Worm (Caenorhabditis elegans): ENCODE measurements around the gene C33F10.12.
A peak's percentile ranks its signal among the peaks of the same experiment; 100 is the strongest.

Gene C33F10.12

DNA sequence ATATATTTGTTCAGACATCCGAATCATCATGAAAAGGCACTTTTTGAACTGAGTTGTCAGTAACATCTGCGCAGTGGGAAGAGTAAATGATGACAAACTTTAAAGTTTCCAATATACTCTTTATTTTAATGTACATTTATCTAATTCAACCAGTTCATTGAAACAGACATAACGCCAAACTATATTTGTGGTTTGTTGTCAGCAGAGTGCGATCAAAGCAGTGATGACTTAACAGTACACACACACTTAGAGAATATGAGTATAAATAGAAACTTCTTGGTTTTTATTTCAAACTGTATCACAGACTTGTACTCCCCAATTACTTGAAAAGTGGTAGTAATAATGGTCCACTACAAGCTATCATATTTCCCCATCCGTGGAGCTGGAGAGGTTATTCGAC is 45.9 kb upstream of the C33F10.12 start, which contains the start of gene gst-8 (continued):
- TF ChIP-seq daf-16 (GFP tag; optimal IDR thresholded peaks at IDR 0.05) (no peak), daf-16 (tag; optimal IDR thresholded peaks at IDR 0.05) (peak; percentile 55), dve-1 (tag; optimal IDR thresholded peaks at IDR 0.05; ENCODE audit: insufficient read depth) (peak; percentile 9), mdl-1 (tag; optimal IDR thresholded peaks at IDR 0.05) (no peak), unc-39 (tag; optimal IDR thresholded peaks at IDR 0.05) (no peak), ztf-11 (tag; optimal IDR thresholded peaks at IDR 0.05) (no peak), ama-1 (optimal IDR thresholded peaks at IDR 0.05) (no peak)

DNA sequence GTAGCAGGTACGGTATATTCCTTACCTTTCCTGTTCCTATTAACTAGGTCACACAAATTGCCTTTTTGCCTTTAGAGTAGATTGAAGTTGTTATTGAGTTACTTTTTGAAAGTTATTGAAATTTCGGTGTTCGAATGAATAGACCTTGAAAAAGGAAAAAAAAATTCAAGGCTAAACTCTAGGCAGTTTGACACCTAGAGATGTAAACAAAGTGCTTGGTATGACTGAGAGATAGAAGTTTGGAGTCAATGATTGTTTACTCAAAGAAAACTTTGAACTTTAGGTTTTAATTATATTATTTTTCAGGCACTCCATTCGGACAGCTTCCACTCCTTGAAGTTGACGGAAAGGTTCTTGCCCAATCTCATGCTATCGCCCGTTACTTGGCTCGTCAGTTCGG is 44.9 kb upstream of the C33F10.12 start:
- TF ChIP-seq sdz-12 (GFP tag; optimal IDR thresholded peaks at IDR 0.05) = no peak
- TF ChIP-seq lim-7 (GFP tag; IDR thresholded peaks at IDR 0.05) = 0 out of 2 replicates have a peak, but pooled peaks have one; percentile 7
- no peak for TF ChIP-seq mdl-1 (tag; optimal IDR thresholded peaks at IDR 0.05)
- no peak for TF ChIP-seq daf-16 (GFP tag; optimal IDR thresholded peaks at IDR 0.05)
- TF ChIP-seq daf-16 (tag; optimal IDR thresholded peaks at IDR 0.05) = peak; percentile 75
- TF ChIP-seq aha-1 (tag) = peak; percentile 3
- TF ChIP-seq dve-1 (tag; optimal IDR thresholded peaks at IDR 0.05; ENCODE audit: insufficient read depth) = peak; percentile 27

DNA sequence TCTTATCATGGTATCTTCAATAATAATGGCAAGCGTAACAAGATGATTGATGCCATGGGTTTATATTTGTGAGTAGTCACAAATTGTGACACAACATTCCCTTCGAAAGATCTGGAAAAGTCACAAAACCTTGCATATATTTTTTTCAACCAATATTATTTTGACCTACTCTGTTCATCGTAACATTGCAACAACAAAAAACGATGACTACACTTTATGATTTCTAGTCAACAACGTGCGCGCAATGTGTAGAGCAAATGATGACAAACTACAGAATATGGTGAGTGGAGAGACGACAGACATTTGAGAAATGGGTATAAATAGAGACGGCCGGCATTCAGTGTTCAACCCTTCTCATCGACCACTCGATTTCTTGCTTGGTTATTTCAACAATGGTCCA is 44.2 kb upstream of the C33F10.12 start, which contains the start of gene gst-7:
Gene gst-7 (plus strand): TSS at position 336 of the 400 bp plus-strand sequence.
- TF ChIP-seq hif-1 (tag; optimal IDR thresholded peaks at IDR 0.05) (peak in 1 of 2 experiments; percentile 11), spr-3 (GFP tag; optimal IDR thresholded peaks at IDR 0.05) (no peak), ztf-7 (tag; optimal IDR thresholded peaks at IDR 0.05) (peak; percentile 5), unc-62 (GFP tag; optimal IDR thresholded peaks at IDR 0.05 in 1 of 2) (no peak), unc-62 (tag; optimal IDR thresholded peaks at IDR 0.05) (no peak), lsy-2 (tag; optimal IDR thresholded peaks at IDR 0.05) (peak in 1 of 2 experiments; percentile 51), nhr-41 (GFP tag; IDR thresholded peaks at IDR 0.05) (no peak), skn-1 (tag; optimal IDR thresholded peaks at IDR 0.05) (no peak), hmg-1.1 (GFP tag; IDR thresholded peaks at IDR 0.05) (peak; percentile 35; the same call in 1 of the 2 replicates), F49E8.2 (tag; optimal IDR thresholded peaks at IDR 0.05; ENCODE audit: borderline replicate concordance) (no peak), dmd-9 (GFP tag; IDR thresholded peaks at IDR 0.05) (no peak), unc-130 (GFP tag; optimal IDR thresholded peaks at IDR 0.05) (no peak), fos-1 (tag; optimal IDR thresholded peaks at IDR 0.05) (no peak), nhr-77 (tag; optimal IDR thresholded peaks at IDR 0.05) (peak; percentile 39), attf-4 (tag; optimal IDR thresholded peaks at IDR 0.05) (no peak), ZK546.5 (tag; optimal IDR thresholded peaks at IDR 0.05) (no peak), daf-8 (GFP tag; IDR thresholded peaks at IDR 0.05) (no peak), nhr-76 (tag; optimal IDR thresholded peaks at IDR 0.05) (no peak), zag-1 (tag; optimal IDR thresholded peaks at IDR 0.05) (no peak), nhr-111 (GFP tag; optimal IDR thresholded peaks at IDR 0.05) (no peak), ceh-44 (GFP tag; IDR thresholded peaks at IDR 0.05) (no peak), dmd-6 (GFP tag; IDR thresholded peaks at IDR 0.05) (peak; percentile 73), nhr-11 (tag; optimal IDR thresholded peaks at IDR 0.05) (peak; percentile 43), mdl-1 (tag; optimal IDR thresholded peaks at IDR 0.05) (peak in 1 of 2 experiments; percentile 53), mxl-3 (GFP tag; optimal IDR thresholded peaks at IDR 0.05) (peak; percentile 95), lin-38 (GFP tag; IDR thresholded peaks at IDR 0.05) (no peak; the same call in 1 of the 2 replicates), hlh-11 (tag; optimal IDR thresholded peaks at IDR 0.05) (peak; percentile 79), zip-2 (tag; optimal IDR thresholded peaks at IDR 0.05) (no peak), madf-5 (GFP tag; IDR thresholded peaks at IDR 0.05) (no peak), php-3 (GFP tag; IDR thresholded peaks at IDR 0.05) (peak; percentile 68), nhr-102 (tag; optimal IDR thresholded peaks at IDR 0.05) (peak; percentile 95), T26A8.4 (GFP tag; IDR thresholded peaks at IDR 0.05) (no peak), nhr-48 (tag; optimal IDR thresholded peaks at IDR 0.05) (peak; percentile 71), nhr-28 (tag; optimal IDR thresholded peaks at IDR 0.05) (peak; percentile 97), egl-43 (GFP tag; IDR thresholded peaks at IDR 0.05) (no peak), pqm-1 (tag; optimal IDR thresholded peaks at IDR 0.05) (peak; percentile 38), lim-7 (GFP tag; IDR thresholded peaks at IDR 0.05) (no peak), tra-1 (GFP tag; IDR thresholded peaks at IDR 0.05) (0 out of 2 replicates have a peak, but pooled peaks have one; percentile 20), mep-1 (tag; optimal IDR thresholded peaks at IDR 0.05) (peak; percentile 28), ceh-28 (tag; optimal IDR thresholded peaks at IDR 0.05) (no peak), cey-2 (tag; optimal IDR thresholded peaks at IDR 0.05; ENCODE audit: borderline replicate concordance, insufficient read depth) (peak; percentile 77)
